Worm (Caenorhabditis elegans): ENCODE measurements around the gene gcy-8.

gcy-8 gene

DNA sequence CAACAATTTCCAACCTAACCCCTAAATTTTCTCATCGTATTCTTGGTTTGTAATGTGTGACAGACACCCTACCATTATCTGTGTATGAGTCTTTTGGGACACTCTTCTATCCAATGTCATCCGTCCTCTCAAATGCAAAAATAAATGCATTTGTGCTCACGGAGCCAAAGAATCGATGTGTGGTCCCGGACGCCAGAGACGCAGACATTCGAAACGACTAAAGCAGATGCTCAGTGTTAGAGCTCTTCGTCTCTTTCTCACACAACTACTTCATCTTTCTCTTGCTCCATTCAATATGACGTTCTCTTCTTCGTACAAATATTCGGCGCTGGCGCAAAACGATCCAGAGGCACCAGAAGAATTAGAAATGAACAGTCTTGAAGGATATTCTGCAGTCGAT lies 51.6 kb downstream of the gcy-8 start, which contains the start of gene unc-24:
TSS of gene unc-24 (plus strand) at position 283 of the 400 bp plus-strand sequence.
- TF ChIP-seq dsc-1 (tag; optimal IDR thresholded peaks at IDR 0.05) (peak; percentile 39), dpl-1 (GFP tag; optimal IDR thresholded peaks at IDR 0.05) (peak in 1 of 3 experiments; percentile 12), lin-14 (GFP tag; optimal IDR thresholded peaks at IDR 0.05) (peak; percentile 80), Y116A8C.19 (tag; optimal IDR thresholded peaks at IDR 0.05; ENCODE audit: borderline replicate concordance) (no peak), efl-1 (optimal IDR thresholded peaks at IDR 0.05) (peak in 1 of 2 experiments; percentile 20), efl-1 (GFP tag; optimal IDR thresholded peaks at IDR 0.05 in 1 of 2) (no peak), isw-1 (GFP tag; IDR thresholded peaks at IDR 0.05) (no peak), unc-86 (tag; optimal IDR thresholded peaks at IDR 0.05) (peak; percentile 39), ceh-82 (tag; optimal IDR thresholded peaks at IDR 0.05) (peak in 1 of 3 experiments; percentile 59)

DNA sequence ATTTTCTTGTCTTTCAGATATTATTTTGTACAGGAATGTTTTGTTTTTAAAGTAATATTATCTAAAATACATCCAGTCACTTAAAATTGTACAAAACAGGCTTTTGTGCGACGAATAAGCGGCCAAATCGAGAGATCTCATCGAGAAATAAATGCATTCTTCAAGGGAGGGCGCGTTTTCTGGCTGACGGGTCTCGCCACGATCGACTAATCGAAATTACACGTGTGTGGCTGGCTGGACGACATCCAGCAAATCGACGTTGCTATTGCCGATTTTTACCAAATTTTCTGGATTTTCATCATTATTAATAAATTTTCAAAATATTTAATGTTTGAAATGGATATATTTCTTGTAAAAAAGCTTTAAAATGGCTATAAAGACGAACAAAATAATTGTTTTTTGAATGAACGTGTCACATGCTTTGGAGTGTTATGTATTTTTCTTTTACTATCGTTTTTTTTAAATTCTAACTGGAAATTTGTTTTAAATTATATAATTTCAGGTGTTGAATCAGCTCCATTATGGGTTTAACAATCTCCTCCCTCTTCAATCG lies 54.1 kb downstream of the gcy-8 start, which contains the start of gene arf-5:
TSS of gene arf-5 (plus strand) at position 503 of the 553 bp plus-strand sequence.
- TF ChIP-seq nhr-71 (tag; optimal IDR thresholded peaks at IDR 0.05) (peak; percentile 20), snu-23 (GFP tag; optimal IDR thresholded peaks at IDR 0.05) (peak; percentile 27), unc-98 (GFP tag; IDR thresholded peaks at IDR 0.05) (no peak), blmp-1 (tag; optimal IDR thresholded peaks at IDR 0.05) (peak; percentile 53), lin-14 (GFP tag; optimal IDR thresholded peaks at IDR 0.05) (peak; percentile 35), ceh-82 (tag; optimal IDR thresholded peaks at IDR 0.05) (peak in 1 of 3 experiments; percentile 25), hlh-4 (tag; optimal IDR thresholded peaks at IDR 0.05) (no peak), fkh-8 (tag; optimal IDR thresholded peaks at IDR 0.05) (no peak), nhr-47 (tag; optimal IDR thresholded peaks at IDR 0.05) (peak; percentile 1), lin-35 (GFP tag; optimal IDR thresholded peaks at IDR 0.05) (peak; percentile 36 to 51), swsn-7 (tag; optimal IDR thresholded peaks at IDR 0.05) (no peak), ceh-63 (GFP tag; optimal IDR thresholded peaks at IDR 0.05) (no peak), grh-1 (GFP tag; IDR thresholded peaks at IDR 0.05) (no peak), lin-13 (GFP tag; optimal IDR thresholded peaks at IDR 0.05) (no peak), mdl-1 (tag; optimal IDR thresholded peaks at IDR 0.05) (peak in 1 of 2 experiments; percentile 57), dpl-1 (GFP tag; optimal IDR thresholded peaks at IDR 0.05) (peak in 2 of 3 experiments; percentile 11 to 42), irx-1 (tag; optimal IDR thresholded peaks at IDR 0.05) (no peak), xbp-1 (tag; optimal IDR thresholded peaks at IDR 0.05) (peak; percentile 42), efl-1 (optimal IDR thresholded peaks at IDR 0.05) (peak; percentile 27 to 32), efl-1 (GFP tag; optimal IDR thresholded peaks at IDR 0.05 in 1 of 2) (peak; percentile 32 to 37), lsy-2 (tag; optimal IDR thresholded peaks at IDR 0.05) (peak; percentile 34 to 55), elt-3 (tag; optimal IDR thresholded peaks at IDR 0.05) (peak in 1 of 6 experiments; percentile 3)

DNA sequence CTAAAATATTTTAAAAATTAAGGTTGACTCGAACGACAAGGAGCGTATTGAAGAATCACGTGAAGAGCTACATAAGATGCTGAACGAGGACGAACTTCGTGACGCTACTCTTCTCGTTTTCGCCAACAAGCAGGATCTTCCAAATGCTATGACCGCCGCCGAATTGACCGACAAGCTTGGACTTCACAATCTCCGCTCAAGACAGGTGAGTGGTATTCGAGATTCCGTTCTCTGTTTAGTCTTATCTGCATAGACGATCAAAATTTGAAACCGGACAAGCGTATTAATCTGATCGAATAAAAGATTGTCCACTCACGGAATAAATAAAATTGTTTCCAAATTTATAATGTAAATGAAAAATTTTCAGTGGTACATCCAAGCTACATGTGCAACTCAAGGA lies 55.1 kb downstream of the gcy-8 start:
- TF ChIP-seq vab-15 (tag; optimal IDR thresholded peaks at IDR 0.05) (no peak), lin-14 (GFP tag; optimal IDR thresholded peaks at IDR 0.05) (peak; percentile 17), nhr-85 (tag) (peak; percentile 78), nhr-12 (tag; optimal IDR thresholded peaks at IDR 0.05) (no peak), ceh-8 (GFP tag; optimal IDR thresholded peaks at IDR 0.05) (no peak), dpl-1 (GFP tag; optimal IDR thresholded peaks at IDR 0.05) (no peak)
